Fruit fly (Drosophila melanogaster) whole organism, embryonic: ENCODE data around the gene sif.

Source experiments
- CG11560 ChIP-seq: fragments of 200-800 bp; sonication (Bioruptor generic); IDR thresholded peaks from 3 replicates; pipeline ENCODE4 v1.3.6; 2022; ENCODE audit warnings: missing biosample characterization, missing genetic modification characterization
- CG12391 ChIP-seq: fragments of 200-800 bp; sonication (Bioruptor generic); optimal IDR thresholded peaks from 3 replicates; lab custom pipeline; 2018; ENCODE audit warnings: missing biosample characterization, mild to moderate bottlenecking, missing genetic modification characterization, moderate library complexity
- CG15696 ChIP-seq: fragments of 200-800 bp; sonication (Bioruptor generic); optimal IDR thresholded peaks from 2 replicates; lab custom pipeline; 2019; ENCODE audit warnings: missing biosample characterization, mild to moderate bottlenecking, missing genetic modification characterization, moderate library complexity
- HmgZ ChIP-seq: fragments of 200-800 bp; sonication (Bioruptor generic); optimal IDR thresholded peaks from 2 replicates; lab custom pipeline; 2018; ENCODE audit warnings: missing biosample characterization, mild to moderate bottlenecking, missing genetic modification characterization
- gcm ChIP-seq: fragments of 200-800 bp; sonication (Bioruptor generic); optimal IDR thresholded peaks from 2 replicates; lab custom pipeline; 2019; ENCODE audit warnings: missing biosample characterization, mild to moderate bottlenecking, missing genetic modification characterization, moderate library complexity

dm6 chr3L:5662071-5662470 is 4.4 kb downstream of the sif start, which contains the start of gene Sse:
- TF ChIP-seq CG12391 (no peak), CG15696 (no peak), HmgZ (no peak), gcm (GFP tag; lab: Kevin White, UChicago) (no peak), CG11560 (no peak)
